Worm (Caenorhabditis elegans): ENCODE results near the gene T28A11.25.

Gene T28A11.25

DNA sequence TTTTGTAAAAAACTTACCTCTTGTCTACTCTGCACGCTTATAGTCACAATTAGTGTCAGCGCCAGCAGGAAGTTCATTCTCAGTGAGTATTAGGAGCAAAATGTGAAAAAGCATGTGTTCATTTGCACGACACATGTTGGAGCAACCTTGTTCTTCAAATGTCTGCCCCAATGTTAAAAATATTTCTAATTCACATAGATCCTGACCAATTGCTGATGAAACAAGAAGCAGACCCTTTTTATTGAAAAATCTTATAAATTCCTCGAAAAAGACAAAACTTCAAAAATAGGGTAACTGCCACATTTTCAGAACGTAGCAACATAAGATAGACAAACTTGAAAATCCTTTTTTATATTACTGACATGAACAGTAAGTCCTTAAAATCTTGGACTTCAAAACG is 42.6 kb downstream of the T28A11.25 start, which contains the start of gene C17B7.8:
Gene C17B7.8 (minus strand): TSS at position 101 of the 400 bp plus-strand sequence.
- TF ChIP-seq dsc-1 (tag; optimal IDR thresholded peaks at IDR 0.05) (no peak), tlp-1 (tag; optimal IDR thresholded peaks at IDR 0.05) (no peak), grh-1 (GFP tag; IDR thresholded peaks at IDR 0.05) (no peak), ztf-4 (tag; optimal IDR thresholded peaks at IDR 0.05) (no peak), Y116A8C.19 (tag; optimal IDR thresholded peaks at IDR 0.05; ENCODE audit: borderline replicate concordance) (no peak), sox-4 (tag; optimal IDR thresholded peaks at IDR 0.05) (no peak), nhr-85 (tag) (no peak), ceh-88 (GFP tag; IDR thresholded peaks at IDR 0.05) (no peak), fkh-8 (tag; optimal IDR thresholded peaks at IDR 0.05) (no peak), fkh-4 (tag; optimal IDR thresholded peaks at IDR 0.05; ENCODE audit: borderline replicate concordance) (no peak), hlh-4 (tag; optimal IDR thresholded peaks at IDR 0.05) (no peak), egl-27 (tag; optimal IDR thresholded peaks at IDR 0.05) (no peak), skn-1 (tag; optimal IDR thresholded peaks at IDR 0.05) (no peak), nhr-47 (tag; optimal IDR thresholded peaks at IDR 0.05) (no peak), lin-14 (GFP tag; optimal IDR thresholded peaks at IDR 0.05) (no peak), snu-23 (GFP tag; optimal IDR thresholded peaks at IDR 0.05) (no peak), C16A3.4 (tag; optimal IDR thresholded peaks at IDR 0.05) (no peak), isw-1 (GFP tag; IDR thresholded peaks at IDR 0.05) (no peak)

- TF ChIP-seq pax-3 (tag; optimal IDR thresholded peaks at IDR 0.05): no peak
- no peak for TF ChIP-seq dpl-1 (GFP tag; optimal IDR thresholded peaks at IDR 0.05)
- TF ChIP-seq ama-1 (optimal IDR thresholded peaks at IDR 0.05): no peak
- no peak for TF ChIP-seq ceh-90 (tag; optimal IDR thresholded peaks at IDR 0.05)
- no peak for TF ChIP-seq unc-98 (GFP tag; IDR thresholded peaks at IDR 0.05)
- TF ChIP-seq ceh-82 (tag; optimal IDR thresholded peaks at IDR 0.05): no peak
- no peak for TF ChIP-seq ztf-4 (tag; optimal IDR thresholded peaks at IDR 0.05)
- no peak for TF ChIP-seq pag-3 (tag; optimal IDR thresholded peaks at IDR 0.05; ENCODE audit: borderline replicate concordance, insufficient read depth)
- no peak for TF ChIP-seq skn-1 (tag; optimal IDR thresholded peaks at IDR 0.05)
- no peak for TF ChIP-seq xbp-1 (tag; optimal IDR thresholded peaks at IDR 0.05)
- TF ChIP-seq lin-35 (GFP tag; optimal IDR thresholded peaks at IDR 0.05): no peak
- no peak for TF ChIP-seq nhr-237 (tag; optimal IDR thresholded peaks at IDR 0.05)
- no peak for TF ChIP-seq hpl-2 (GFP tag; optimal IDR thresholded peaks at IDR 0.05)
- TF ChIP-seq egl-13 (tag; optimal IDR thresholded peaks at IDR 0.05): no peak
- no peak for TF ChIP-seq F16B12.6 (tag; optimal IDR thresholded peaks at IDR 0.05)
- no peak for TF ChIP-seq nhr-11 (tag; optimal IDR thresholded peaks at IDR 0.05)
- TF ChIP-seq mdl-1 (tag; optimal IDR thresholded peaks at IDR 0.05): no peak
- TF ChIP-seq sup-37 (GFP tag; optimal IDR thresholded peaks at IDR 0.05): no peak
- no peak for TF ChIP-seq ceh-88 (GFP tag; IDR thresholded peaks at IDR 0.05)
Observed at ce11 chrV:3332023-3332422, 50.4 kb downstream of the T28A11.25 start, which contains the start of gene C17B7.9. C17B7.9 (minus strand) TSS chrV:3332123.

Measured in whole organism, L1 larva.